Fruit fly (Drosophila melanogaster): ENCODE measurements around the gene CG6055.
A peak's percentile ranks its signal among the peaks of the same experiment; 100 is the strongest.

CG6055 gene

DNA sequence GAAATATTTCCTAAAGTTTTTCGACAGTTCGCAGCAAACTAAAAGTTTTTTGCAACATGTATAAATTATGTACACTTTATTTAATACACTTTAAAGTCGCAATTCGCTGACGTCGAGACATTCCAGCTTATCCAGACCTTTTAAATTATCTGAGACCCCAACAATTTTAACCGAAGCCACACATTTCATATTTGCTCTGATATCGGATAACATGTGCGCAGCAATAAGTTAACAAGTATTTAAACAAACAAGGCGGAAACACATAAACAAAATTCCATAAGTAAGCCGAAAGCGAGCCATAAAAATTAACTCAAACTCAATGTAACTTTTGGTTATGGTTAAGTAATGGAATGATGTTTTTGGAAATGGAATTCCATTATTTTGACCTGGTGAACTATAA lies 27.1 kb downstream of the CG6055 start:
- peak; percentile 94 for TF ChIP-seq tj (GFP tag; optimal IDR thresholded peaks at IDR 0.05)
- peak; percentile 4 for TF ChIP-seq CG12768 (GFP tag; optimal IDR thresholded peaks at IDR 0.05)
- no peak for TF ChIP-seq CG33017 (tag; optimal IDR thresholded peaks at IDR 0.05)
- no peak for TF ChIP-seq Hr96 (GFP tag; optimal IDR thresholded peaks at IDR 0.05)

DNA sequence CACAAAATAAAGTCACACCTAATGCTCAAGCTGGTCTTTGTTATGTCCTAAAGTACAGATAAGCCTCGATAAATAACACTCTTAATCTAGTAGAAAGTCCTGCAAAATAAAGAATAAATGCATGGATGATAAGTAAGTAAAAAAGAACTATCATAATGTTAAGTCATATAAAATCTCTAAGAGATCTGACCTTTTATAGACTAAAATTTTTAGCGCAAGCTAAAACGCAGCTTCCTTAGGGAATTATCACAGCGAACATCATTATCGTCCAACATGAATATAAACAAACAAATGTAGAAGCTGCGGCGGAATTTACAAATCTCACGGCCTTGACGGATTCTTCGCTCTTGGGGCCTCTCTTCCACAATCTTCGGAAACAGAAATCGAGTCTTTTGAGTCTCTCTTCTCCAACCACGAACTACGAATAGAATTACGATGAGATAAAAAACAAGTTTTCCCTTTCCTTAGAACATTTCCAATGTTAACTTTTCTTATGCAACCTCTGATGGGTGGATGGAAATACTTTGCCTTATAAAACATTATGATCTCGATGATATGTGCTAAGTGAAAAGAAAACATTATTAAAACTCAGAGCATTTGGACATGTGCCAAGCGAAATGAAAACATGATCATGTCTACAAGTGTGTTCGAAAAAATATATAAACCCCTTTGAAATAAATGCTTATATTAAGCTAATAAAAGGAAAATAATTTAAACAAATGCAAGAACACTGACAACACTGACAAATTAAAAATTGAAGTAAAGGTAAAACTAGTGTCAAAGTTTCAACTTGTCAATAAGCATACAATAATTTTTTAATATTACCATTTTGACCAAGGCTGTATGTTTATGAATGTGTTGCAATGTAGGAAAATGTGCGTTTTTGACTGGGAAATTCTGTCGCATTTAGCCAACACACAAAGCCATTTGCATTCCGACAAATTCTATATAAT lies 28.3 kb downstream of the CG6055 start:
- TF ChIP-seq kay (GFP tag; ENCODE audit: borderline replicate concordance) = peak; percentile 74
- TF ChIP-seq tj (GFP tag; optimal IDR thresholded peaks at IDR 0.05) = no peak
- TF ChIP-seq CG33017 (tag; optimal IDR thresholded peaks at IDR 0.05) = no peak
- TF ChIP-seq CG14711 (tag; optimal IDR thresholded peaks at IDR 0.05) = no peak

- TF ChIP-seq CG14711 (tag; optimal IDR thresholded peaks at IDR 0.05) (no peak), kay (GFP tag; ENCODE audit: borderline replicate concordance) (no peak), CG7045 (GFP tag; optimal IDR thresholded peaks at IDR 0.05) (no peak), CG5204 (GFP tag; optimal IDR thresholded peaks at IDR 0.05) (no peak), CG12768 (GFP tag; optimal IDR thresholded peaks at IDR 0.05) (no peak), ovo (GFP tag; optimal IDR thresholded peaks at IDR 0.05) (peak; percentile 37), Hr96 (GFP tag; optimal IDR thresholded peaks at IDR 0.05) (no peak), pad (GFP tag; optimal IDR thresholded peaks at IDR 0.05) (peak; percentile 94)
Measured at dm6 chr2L:7495294-7495986, 29.1 kb downstream of the CG6055 start.

dm6 chr2L:7495987-7496503 lies 29.7 kb downstream of the CG6055 start, which contains the start of gene Ziz:
Gene Ziz, minus strand, starts transcription at chr2L:7496307.
- TF ChIP-seq CG33017 (tag; optimal IDR thresholded peaks at IDR 0.05) = peak; percentile 20
- TF ChIP-seq Mnt (GFP tag; optimal IDR thresholded peaks at IDR 0.05) = peak; percentile 80
- no peak for TF ChIP-seq Crg-1 (GFP tag; optimal IDR thresholded peaks at IDR 0.05)
- TF ChIP-seq CG1620 (GFP tag; optimal IDR thresholded peaks at IDR 0.05) = no peak
- peak; percentile 51 for TF ChIP-seq CG14711 (tag; optimal IDR thresholded peaks at IDR 0.05)
- TF ChIP-seq tj (GFP tag; optimal IDR thresholded peaks at IDR 0.05) = peak; percentile 64
- peak; percentile 75 for TF ChIP-seq bab1 (GFP tag; optimal IDR thresholded peaks at IDR 0.05)
- TF ChIP-seq cnc (optimal IDR thresholded peaks at IDR 0.05) = no peak
- no peak for TF ChIP-seq CG5204 (GFP tag; optimal IDR thresholded peaks at IDR 0.05)
- no peak for TF ChIP-seq CG12768 (GFP tag; optimal IDR thresholded peaks at IDR 0.05)
- TF ChIP-seq Hr96 (GFP tag; optimal IDR thresholded peaks at IDR 0.05) = no peak
- TF ChIP-seq toe (GFP tag; optimal IDR thresholded peaks at IDR 0.05) = peak; percentile 9
- TF ChIP-seq pad (GFP tag; optimal IDR thresholded peaks at IDR 0.05) = peak; percentile 58
- no peak for TF ChIP-seq CG7045 (GFP tag; optimal IDR thresholded peaks at IDR 0.05)
- peak; percentile 38 for TF ChIP-seq CG7101 (tag; optimal IDR thresholded peaks at IDR 0.05)
- TF ChIP-seq Clk (GFP tag; optimal IDR thresholded peaks at IDR 0.05) = no peak
- TF ChIP-seq kay (GFP tag; ENCODE audit: borderline replicate concordance) = no peak
- TF ChIP-seq ovo (GFP tag; optimal IDR thresholded peaks at IDR 0.05) = no peak
- peak; percentile 77 for TF ChIP-seq cic (GFP tag; optimal IDR thresholded peaks at IDR 0.05)
- TF ChIP-seq CG11617 (GFP tag; optimal IDR thresholded peaks at IDR 0.05) = peak; percentile 27

DNA sequence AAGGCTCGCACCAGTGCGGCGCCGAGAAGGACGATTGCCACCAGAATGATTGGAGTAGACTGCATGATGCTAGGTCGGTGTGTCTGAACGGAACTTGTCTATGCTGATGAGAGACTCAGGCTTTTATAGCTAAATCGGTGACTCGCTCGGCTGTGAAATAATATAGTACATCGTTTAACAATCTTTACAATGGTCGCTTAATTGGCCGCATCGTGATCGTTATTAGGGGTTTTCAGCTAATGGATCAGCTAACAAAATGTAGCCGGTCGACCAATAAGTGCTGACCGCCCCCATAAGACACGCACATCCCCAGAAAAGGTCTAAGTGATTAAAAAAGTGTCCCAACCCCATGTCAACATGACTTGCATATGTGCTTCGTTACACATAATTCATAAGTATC lies 30.9 kb downstream of the CG6055 start, which contains the start of gene Obp28a:
Gene Obp28a (minus strand): TSS at position 101 of the 400 bp plus-strand sequence.
- TF ChIP-seq CG7045 (GFP tag; optimal IDR thresholded peaks at IDR 0.05) = no peak
- TF ChIP-seq tj (GFP tag; optimal IDR thresholded peaks at IDR 0.05) = no peak
- TF ChIP-seq CG5204 (GFP tag; optimal IDR thresholded peaks at IDR 0.05) = no peak
- TF ChIP-seq Clk (GFP tag; optimal IDR thresholded peaks at IDR 0.05) = no peak
- no peak for TF ChIP-seq CG11617 (GFP tag; optimal IDR thresholded peaks at IDR 0.05)
- no peak for TF ChIP-seq CG33017 (tag; optimal IDR thresholded peaks at IDR 0.05)
- TF ChIP-seq CG14711 (tag; optimal IDR thresholded peaks at IDR 0.05) = no peak
- no peak for TF ChIP-seq CG1620 (GFP tag; optimal IDR thresholded peaks at IDR 0.05)
- TF ChIP-seq kay (GFP tag; ENCODE audit: borderline replicate concordance) = no peak
- TF ChIP-seq bab1 (GFP tag; optimal IDR thresholded peaks at IDR 0.05) = no peak
- no peak for TF ChIP-seq CG7101 (tag; optimal IDR thresholded peaks at IDR 0.05)
- no peak for TF ChIP-seq pad (GFP tag; optimal IDR thresholded peaks at IDR 0.05)
- TF ChIP-seq Crg-1 (GFP tag; optimal IDR thresholded peaks at IDR 0.05) = no peak
- TF ChIP-seq cic (GFP tag; optimal IDR thresholded peaks at IDR 0.05) = no peak
- no peak for TF ChIP-seq Hr96 (GFP tag; optimal IDR thresholded peaks at IDR 0.05)

- TF ChIP-seq bab1 (GFP tag; optimal IDR thresholded peaks at IDR 0.05) (no peak), CG14711 (tag; optimal IDR thresholded peaks at IDR 0.05) (no peak), Hr96 (GFP tag; optimal IDR thresholded peaks at IDR 0.05) (no peak), CG5204 (GFP tag; optimal IDR thresholded peaks at IDR 0.05) (no peak), ovo (GFP tag; optimal IDR thresholded peaks at IDR 0.05) (no peak), tj (GFP tag; optimal IDR thresholded peaks at IDR 0.05) (no peak), CG11617 (GFP tag; optimal IDR thresholded peaks at IDR 0.05) (no peak), cnc (optimal IDR thresholded peaks at IDR 0.05) (no peak), CG33017 (tag; optimal IDR thresholded peaks at IDR 0.05) (no peak), pad (GFP tag; optimal IDR thresholded peaks at IDR 0.05) (no peak), CG12768 (GFP tag; optimal IDR thresholded peaks at IDR 0.05) (no peak), Clk (GFP tag; optimal IDR thresholded peaks at IDR 0.05) (no peak), CG7045 (GFP tag; optimal IDR thresholded peaks at IDR 0.05) (no peak), cic (GFP tag; optimal IDR thresholded peaks at IDR 0.05) (no peak), CG7101 (tag; optimal IDR thresholded peaks at IDR 0.05) (no peak), toe (GFP tag; optimal IDR thresholded peaks at IDR 0.05) (no peak), kay (GFP tag; ENCODE audit: borderline replicate concordance) (no peak)
Measured at dm6 chr2L:7498208-7498607, 31.9 kb downstream of the CG6055 start.
